Worm (Caenorhabditis elegans) whole organism, young adult: ENCODE data around the gene gst-28.

Experiments used
- ama-1 ChIP-seq, 3 experiments: fragments of 150-350 bp in 1 of 3; sonication (generic microtip) in 2 of 3; optimal IDR thresholded peaks; 2 replicates each; lab custom pipeline; 2014 to 2018; ENCODE audit warnings: missing biosample characterization in 2 of 3, missing genetic modification characterization in 2 of 3, missing genetic modification reagents in 2 of 3
- ceh-100 ChIP-seq: fragments of 200-800 bp; sonication (Bioruptor generic); IDR thresholded peaks from 2 replicates; pipeline ENCODE4 v1.3.6; 2022; ENCODE audit warnings: missing genetic modification reagents, missing genetic modification characterization, missing compliant biosample characterization
- dpl-1 ChIP-seq: fragments of 150-350 bp; optimal IDR thresholded peaks from 2 replicates; lab custom pipeline; 2014; ENCODE audit warnings: missing biosample characterization, missing genetic modification reagents, missing genetic modification characterization
- ets-4 ChIP-seq: fragments of 200-800 bp; sonication (Bioruptor generic); optimal IDR thresholded peaks from 2 replicates; lab custom pipeline; 2018; ENCODE audit warnings: mild to moderate bottlenecking, missing genetic modification characterization, missing compliant biosample characterization
- him-1 ChIP-seq: sonication (generic microtip); optimal IDR thresholded peaks from 2 replicates; lab custom pipeline; 2016; ENCODE audit warnings: missing genotype, missing genetic modification reagents, missing genetic modification characterization, missing compliant biosample characterization
- hlh-12 ChIP-seq: sonication (generic microtip); optimal IDR thresholded peaks from 2 replicates; lab custom pipeline; 2016; ENCODE audit warnings: missing genetic modification characterization, missing compliant biosample characterization
- lin-40 ChIP-seq: sonication (generic microtip); optimal IDR thresholded peaks from 2 replicates; lab custom pipeline; 2016; ENCODE audit warnings: missing genetic modification characterization, mild to moderate bottlenecking, missing compliant biosample characterization, missing genotype, missing genetic modification reagents
- lsy-27 ChIP-seq: sonication (generic microtip); optimal IDR thresholded peaks from 2 replicates; lab custom pipeline; 2017; ENCODE audit warnings: missing genetic modification characterization, mild to moderate bottlenecking, missing compliant biosample characterization, antibody characterized with exemption, missing genotype, borderline replicate concordance; ENCODE audit not compliant: insufficient read depth
- pha-4 ChIP-seq: fragments of 150-350 bp; sonication (generic microtip); optimal IDR thresholded peaks from 2 replicates; lab custom pipeline; 2014; ENCODE audit warnings: missing biosample characterization, missing genetic modification reagents, missing genetic modification characterization
- sptf-2 ChIP-seq: fragments of 200-800 bp; sonication (Bioruptor generic); optimal IDR thresholded peaks from 2 replicates; lab custom pipeline; 2018; ENCODE audit warnings: mild to moderate bottlenecking, missing genetic modification characterization, missing compliant biosample characterization
- tbp1 ChIP-seq: fragments of 200-800 bp; sonication (Bioruptor generic); optimal IDR thresholded peaks from 2 replicates; lab custom pipeline; 2018; ENCODE audit warnings: mild to moderate bottlenecking, missing genetic modification characterization, missing compliant biosample characterization
- unc-130 ChIP-seq: sonication (generic microtip); optimal IDR thresholded peaks from 2 replicates; lab custom pipeline; 2016; ENCODE audit warnings: missing genetic modification reagents, missing genetic modification characterization, missing compliant biosample characterization
- ztf-18 ChIP-seq: sonication (generic microtip); optimal IDR thresholded peaks from 2 replicates; lab custom pipeline; 2016; ENCODE audit warnings: missing genotype, mild to moderate bottlenecking, missing genetic modification characterization, missing compliant biosample characterization
- ztf-25 ChIP-seq: fragments of 200-800 bp; sonication (Bioruptor generic); IDR thresholded peaks from 2 replicates; pipeline ENCODE4 v1.3.6; 2022; ENCODE audit warnings: missing genetic modification reagents, missing genetic modification characterization, missing compliant biosample characterization

DNA sequence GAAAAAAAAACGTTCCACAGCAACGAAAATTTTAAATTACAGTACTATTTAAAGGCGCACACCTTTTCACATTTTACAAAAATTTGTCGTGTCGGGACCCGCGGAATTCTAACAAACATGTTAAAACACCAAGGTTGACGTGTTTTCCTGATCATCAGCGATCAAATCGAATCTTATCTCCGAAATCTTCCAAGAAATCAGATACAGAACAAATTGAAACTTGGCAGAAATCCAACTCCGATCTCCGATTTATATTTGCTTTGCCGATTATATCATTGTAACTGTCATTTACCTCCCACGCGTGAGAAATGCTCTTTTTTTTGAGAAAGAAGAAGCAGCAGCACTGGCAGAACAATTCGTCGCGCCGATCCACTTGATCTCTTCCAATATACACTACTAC lies 46.4 kb upstream of the gst-28 start:
- no peak for TF ChIP-seq sptf-2
- no peak for TF ChIP-seq pha-4 (tag; lab: Kevin White, UChicago)
- TF ChIP-seq ztf-18 (tag; lab: Kevin White, UChicago), result no peak
- no peak for TF ChIP-seq ama-1 (optimal IDR thresholded peaks at IDR 0.05; lab: Kevin White, UChicago)
- TF ChIP-seq ama-1 (GFP tag; optimal IDR thresholded peaks at IDR 0.05; lab: Kevin White, UChicago), result no peak
- no peak for TF ChIP-seq lin-40
- no peak for TF ChIP-seq lsy-27
- TF ChIP-seq ztf-25, result no peak
- TF ChIP-seq ets-4 (GFP tag; lab: Kevin White, UChicago), result no peak
- no peak for TF ChIP-seq ceh-100 (GFP tag; lab: Robert Waterston, UW)
- TF ChIP-seq him-1 (tag; lab: Kevin White, UChicago), result no peak
- no peak for TF ChIP-seq tbp1 (GFP tag; lab: Kevin White, UChicago)
- TF ChIP-seq unc-130 (GFP tag; lab: Kevin White, UChicago), result no peak
- no peak for TF ChIP-seq dpl-1 (GFP tag; lab: Kevin White, UChicago)
- TF ChIP-seq hlh-12 (tag; lab: Kevin White, UChicago), result no peak
